Worm (Caenorhabditis elegans): ENCODE measurements around the gene panl-3.

DNA sequence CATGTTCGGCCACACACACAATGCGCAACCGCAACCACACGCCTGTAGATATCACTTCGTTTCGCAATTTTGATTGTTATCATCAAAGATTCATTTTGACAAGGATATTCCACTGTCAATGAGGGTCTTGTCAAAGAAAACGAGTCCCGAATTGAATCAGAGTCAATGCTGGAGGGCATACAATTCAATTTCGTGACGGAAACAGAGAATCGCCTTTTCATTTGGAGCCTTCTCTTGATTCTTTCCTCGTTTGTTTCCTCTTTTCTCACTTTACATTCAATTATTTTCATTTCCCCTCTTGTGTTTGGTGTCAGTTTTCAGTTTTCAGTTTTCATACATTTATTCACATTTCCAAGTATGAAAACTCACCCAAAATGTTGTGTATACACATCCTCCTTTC, 48.5 kb downstream of the panl-3 start:
- TF ChIP-seq nhr-237 (tag; optimal IDR thresholded peaks at IDR 0.05) = no peak
- TF ChIP-seq nhr-71 (tag; optimal IDR thresholded peaks at IDR 0.05) = no peak
- no peak for TF ChIP-seq egl-13 (tag; optimal IDR thresholded peaks at IDR 0.05)
- TF ChIP-seq hpl-2 (GFP tag; optimal IDR thresholded peaks at IDR 0.05) = no peak
- TF ChIP-seq fkh-10 (GFP tag; optimal IDR thresholded peaks at IDR 0.05) = peak; percentile 80
- TF ChIP-seq snpc-4 (tag; optimal IDR thresholded peaks at IDR 0.05) = no peak
- TF ChIP-seq ztf-11 (tag; optimal IDR thresholded peaks at IDR 0.05) = no peak
- TF ChIP-seq efl-1 (optimal IDR thresholded peaks at IDR 0.05) = no peak
- TF ChIP-seq efl-1 (GFP tag; optimal IDR thresholded peaks at IDR 0.05 in 1 of 2) = no peak
- TF ChIP-seq elt-3 (tag; optimal IDR thresholded peaks at IDR 0.05) = no peak
